Fruit fly (Drosophila melanogaster) whole organism, pupa: ENCODE data around the gene LanA.

ENCODE experiments used
- CG10348 ChIP-seq: fragments of 200-800 bp; sonication (Bioruptor generic); IDR thresholded peaks from 2 replicates; pipeline ENCODE4 v1.3.6; 2022; ENCODE audit warnings: missing biosample characterization, missing genetic modification characterization
- CG12605 ChIP-seq: fragments of 200-800 bp; sonication (Bioruptor generic); IDR thresholded peaks from 2 replicates; pipeline ENCODE4 v1.3.6; 2022; ENCODE audit warnings: missing biosample characterization, missing genetic modification characterization
- CG13204 ChIP-seq: fragments of 200-800 bp; sonication (Bioruptor generic); optimal IDR thresholded peaks from 2 replicates; lab custom pipeline; 2018; ENCODE audit warnings: missing biosample characterization, mild to moderate bottlenecking, missing genetic modification characterization, moderate library complexity
- CG14655 ChIP-seq: fragments of 200-800 bp; sonication (Bioruptor generic); optimal IDR thresholded peaks from 3 replicates; lab custom pipeline; 2017; ENCODE audit warnings: mild to moderate bottlenecking, missing biosample characterization, missing genetic modification reagents, missing genetic modification characterization
- CG15710 ChIP-seq: fragments of 200-800 bp; sonication (Bioruptor generic); optimal IDR thresholded peaks from 2 replicates; lab custom pipeline; 2018; ENCODE audit warnings: missing biosample characterization, mild to moderate bottlenecking, missing genetic modification characterization, moderate library complexity
- CG17806 ChIP-seq: fragments of 200-800 bp; sonication (Bioruptor generic); optimal IDR thresholded peaks from 2 replicates; lab custom pipeline; 2018; ENCODE audit warnings: missing biosample characterization, mild to moderate bottlenecking, missing genetic modification characterization, moderate library complexity
- CG32121 ChIP-seq: fragments of 200-800 bp; sonication (Bioruptor generic); IDR thresholded peaks from 2 replicates; pipeline ENCODE4 v1.3.6; 2022; ENCODE audit warnings: missing biosample characterization, missing genetic modification characterization
- CG34367 ChIP-seq: fragments of 200-800 bp; sonication (Bioruptor generic); optimal IDR thresholded peaks from 2 replicates; lab custom pipeline; 2018; ENCODE audit warnings: missing biosample characterization, mild to moderate bottlenecking, missing genetic modification characterization
- CG4496 ChIP-seq: fragments of 200-800 bp; sonication (Bioruptor generic); IDR thresholded peaks from 3 replicates; pipeline ENCODE4 v1.3.6; 2022; ENCODE audit warnings: missing biosample characterization, missing genetic modification characterization
- CG8159 ChIP-seq: fragments of 200-800 bp; sonication (Bioruptor generic); optimal IDR thresholded peaks from 3 replicates; lab custom pipeline; 2018; ENCODE audit warnings: missing biosample characterization, mild to moderate bottlenecking, missing genetic modification characterization, moderate library complexity
- CG8301 ChIP-seq: fragments of 200-800 bp; sonication (Bioruptor generic); optimal IDR thresholded peaks from 2 replicates; lab custom pipeline; 2018; ENCODE audit warnings: missing biosample characterization, mild to moderate bottlenecking, missing genetic modification characterization
- CG9948 ChIP-seq: fragments of 200-800 bp; sonication (Bioruptor generic); optimal IDR thresholded peaks from 2 replicates; lab custom pipeline; 2018; ENCODE audit warnings: missing biosample characterization, mild to moderate bottlenecking, missing genetic modification characterization, moderate library complexity
- D1 ChIP-seq: fragments of 200-800 bp; sonication (Bioruptor generic); optimal IDR thresholded peaks from 2 replicates; lab custom pipeline; 2018; ENCODE audit warnings: missing biosample characterization, mild to moderate bottlenecking, missing genetic modification characterization, moderate library complexity
- EcR ChIP-seq: fragments of 200-800 bp; sonication (Bioruptor generic); optimal IDR thresholded peaks from 3 replicates; lab custom pipeline; 2019; ENCODE audit warnings: missing biosample characterization, missing genetic modification characterization, mild to moderate bottlenecking, moderate library complexity, missing genetic modification reagents
- Ets98B ChIP-seq: fragments of 200-800 bp; sonication (Bioruptor generic); IDR thresholded peaks from 2 replicates; pipeline ENCODE4 v1.3.6; 2022; ENCODE audit warnings: missing biosample characterization, missing genetic modification characterization
- Pif1A ChIP-seq: fragments of 200-800 bp; sonication (Bioruptor generic); optimal IDR thresholded peaks from 3 replicates; lab custom pipeline; 2016; ENCODE audit warnings: missing biosample characterization, missing genetic modification characterization
- Pif1B ChIP-seq: fragments of 200-800 bp; sonication (Bioruptor generic); optimal IDR thresholded peaks from 3 replicates; lab custom pipeline; 2016; ENCODE audit warnings: missing biosample characterization, missing genetic modification characterization
- Snoo ChIP-seq: fragments of 200-800 bp; sonication (Bioruptor generic); optimal IDR thresholded peaks from 3 replicates; lab custom pipeline; 2017; ENCODE audit warnings: missing biosample characterization, mild to moderate bottlenecking, missing genetic modification characterization, inconsistent platforms
- fd96Ca ChIP-seq: fragments of 200-800 bp; sonication (Bioruptor generic); IDR thresholded peaks from 3 replicates; pipeline ENCODE4 v1.3.6; 2022; ENCODE audit warnings: missing biosample characterization, missing genetic modification characterization
- gl ChIP-seq: fragments of 200-800 bp; sonication (Bioruptor generic); optimal IDR thresholded peaks from 2 replicates; lab custom pipeline; 2018; ENCODE audit warnings: missing biosample characterization, mild to moderate bottlenecking, missing genetic modification characterization
- rn ChIP-seq: fragments of 200-800 bp; sonication (Bioruptor generic); IDR thresholded peaks from 2 replicates; pipeline ENCODE4 v1.3.6; 2022; ENCODE audit warnings: missing biosample characterization, missing genetic modification characterization

The LanA gene

dm6 chr3L:6217806-6218205, at the start of gene LanA:
Gene LanA, minus strand, starts transcription at chr3L:6218022.
- TF ChIP-seq CG13204 (GFP tag; lab: Kevin White, UChicago): no peak
- TF ChIP-seq CG32121 (GFP tag; lab: Robert Waterston, UW): no peak; the same call in 1 of the 2 replicates
- TF ChIP-seq CG8159 (tag; lab: Kevin White, UChicago): no peak
- TF ChIP-seq CG34367 (tag; lab: Kevin White, UChicago): no peak
- no peak for TF ChIP-seq CG14655
- 0 out of 2 replicates have a peak, but pooled peaks have one; percentile 23 for TF ChIP-seq CG12605 (GFP tag; lab: Robert Waterston, UW)
- TF ChIP-seq CG4496 (GFP tag; lab: Robert Waterston, UW): peak; percentile 58; the same call in 1 of the 3 replicates
- TF ChIP-seq CG9948 (tag; lab: Kevin White, UChicago): no peak
- no peak for TF ChIP-seq Snoo (tag; lab: Kevin White, UChicago)
- TF ChIP-seq EcR (GFP tag; lab: Kevin White, UChicago): peak; percentile 14
- no peak for TF ChIP-seq CG17806
- TF ChIP-seq D1 (tag; lab: Kevin White, UChicago): no peak
- no peak for TF ChIP-seq Pif1B (GFP tag; lab: Kevin White, UChicago)
- no peak for TF ChIP-seq CG8301 (tag; lab: Kevin White, UChicago)
- TF ChIP-seq CG15710 (tag; lab: Kevin White, UChicago): no peak
- TF ChIP-seq fd96Ca (GFP tag; lab: Robert Waterston, UW): 0 out of 3 replicates have a peak, but pooled peaks have one; percentile 15
- no peak for TF ChIP-seq gl (tag; lab: Kevin White, UChicago)
- TF ChIP-seq Ets98B (GFP tag; lab: Robert Waterston, UW): peak; percentile 42; the same call in 1 of the 2 replicates

DNA sequence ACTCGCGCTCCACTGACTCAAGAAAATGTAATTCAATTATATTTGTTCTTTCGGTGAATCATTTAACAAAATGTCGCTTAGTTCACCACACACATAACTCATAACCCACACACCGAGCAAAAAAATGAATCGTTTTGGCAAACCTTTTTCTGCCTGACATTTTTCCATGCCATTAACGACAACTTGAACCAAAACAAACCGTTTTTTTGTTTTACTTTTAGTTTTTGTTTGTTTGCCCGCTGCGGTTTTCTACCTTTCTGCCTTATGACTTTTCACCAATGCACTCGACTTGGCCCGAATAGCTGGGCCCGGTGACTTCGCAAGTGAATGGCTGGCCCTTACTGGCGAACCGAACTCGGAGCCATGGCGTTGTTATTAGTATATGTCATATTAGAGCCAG, 49.7 kb upstream of the LanA start:
- TF ChIP-seq CG15710 (tag; lab: Kevin White, UChicago): no peak
- TF ChIP-seq CG32121 (GFP tag; lab: Robert Waterston, UW): no peak
- TF ChIP-seq Pif1A (GFP tag; lab: Kevin White, UChicago): no peak
- TF ChIP-seq gl (tag; lab: Kevin White, UChicago): no peak
- TF ChIP-seq CG13204 (GFP tag; lab: Kevin White, UChicago): no peak
- TF ChIP-seq EcR (GFP tag; lab: Kevin White, UChicago): no peak
- no peak for TF ChIP-seq CG34367 (tag; lab: Kevin White, UChicago)
- TF ChIP-seq rn (GFP tag; lab: Robert Waterston, UW): no peak
- TF ChIP-seq CG17806: no peak
- TF ChIP-seq, all 21 proteins: peak for 0

- TF ChIP-seq Pif1B (GFP tag; lab: Kevin White, UChicago) (peak; percentile 95), Pif1A (GFP tag; lab: Kevin White, UChicago) (peak; percentile 88), Snoo (tag; lab: Kevin White, UChicago) (peak; percentile 50), CG9948 (tag; lab: Kevin White, UChicago) (peak; percentile 48), fd96Ca (GFP tag; lab: Robert Waterston, UW) (peak; percentile 93), CG8159 (tag; lab: Kevin White, UChicago) (peak; percentile 65), Ets98B (GFP tag; lab: Robert Waterston, UW) (peak; percentile 87), CG17806 (peak; percentile 71), CG14655 (peak; percentile 86), rn (GFP tag; lab: Robert Waterston, UW) (no peak), CG13204 (GFP tag; lab: Kevin White, UChicago) (peak; percentile 39), CG8301 (tag; lab: Kevin White, UChicago) (peak; percentile 68), CG15710 (tag; lab: Kevin White, UChicago) (peak; percentile 69), CG4496 (GFP tag; lab: Robert Waterston, UW) (peak; percentile 87), CG34367 (tag; lab: Kevin White, UChicago) (peak; percentile 56), gl (tag; lab: Kevin White, UChicago) (peak; percentile 31), D1 (tag; lab: Kevin White, UChicago) (no peak), CG32121 (GFP tag; lab: Robert Waterston, UW) (peak; percentile 76), EcR (GFP tag; lab: Kevin White, UChicago) (no peak), CG12605 (GFP tag; lab: Robert Waterston, UW) (peak; percentile 75), CG10348 (GFP tag; lab: Robert Waterston, UW) (peak; percentile 53; the same call in 1 of the 2 replicates)
Observed at dm6 chr3L:6266321-6266720, 48.5 kb upstream of the LanA start.

DNA sequence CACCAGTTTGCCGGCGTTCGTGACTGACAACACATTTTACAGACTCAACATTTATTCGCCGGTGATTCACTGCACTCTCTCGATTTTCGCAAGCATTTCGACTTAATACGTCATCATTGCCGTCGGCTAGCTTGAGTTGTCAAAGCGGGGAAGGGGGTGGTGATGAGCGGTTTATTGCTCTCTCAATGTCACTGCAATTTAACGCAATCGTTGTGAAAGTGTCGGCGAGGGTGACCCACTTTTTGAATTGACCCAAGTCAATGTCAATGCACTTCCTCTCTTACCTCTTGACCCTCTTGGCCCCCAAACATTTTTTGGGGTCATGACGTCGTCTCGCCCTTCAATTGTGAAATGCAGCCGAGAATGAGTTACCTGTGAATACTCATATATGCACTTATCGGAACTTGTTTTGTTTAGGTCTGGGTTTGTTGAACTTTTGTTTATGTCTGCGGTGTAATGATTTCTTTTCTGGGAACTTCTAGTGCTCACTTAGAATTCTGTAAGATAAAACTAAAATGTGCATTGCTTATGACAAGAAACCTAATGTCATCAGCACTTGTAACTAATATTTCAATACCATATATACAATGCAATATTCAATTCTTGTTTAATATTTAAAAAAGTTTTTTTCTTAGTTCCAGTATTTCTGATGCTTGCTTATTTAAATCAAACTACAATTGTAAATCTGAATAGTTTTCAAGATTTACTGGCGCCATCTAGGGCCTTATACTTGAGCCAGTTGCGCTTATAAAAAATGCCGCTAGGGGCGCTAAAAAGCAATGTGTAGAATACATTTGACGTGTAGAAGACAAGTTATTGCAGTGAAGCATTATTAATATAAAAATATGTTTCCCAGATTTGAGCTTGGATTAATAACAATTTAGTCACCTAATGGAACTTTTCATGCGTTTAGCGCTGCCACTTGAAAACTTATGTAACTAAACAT, 46.3 kb upstream of the LanA start:
- TF ChIP-seq D1 (tag; lab: Kevin White, UChicago): peak; percentile 48
- no peak for TF ChIP-seq CG12605 (GFP tag; lab: Robert Waterston, UW)
- no peak for TF ChIP-seq CG8159 (tag; lab: Kevin White, UChicago)
- TF ChIP-seq Snoo (tag; lab: Kevin White, UChicago): no peak
- TF ChIP-seq CG10348 (GFP tag; lab: Robert Waterston, UW): no peak
- TF ChIP-seq CG13204 (GFP tag; lab: Kevin White, UChicago): no peak
- no peak for TF ChIP-seq CG17806
- no peak for TF ChIP-seq CG32121 (GFP tag; lab: Robert Waterston, UW)
- TF ChIP-seq gl (tag; lab: Kevin White, UChicago): no peak
- no peak for TF ChIP-seq CG14655
- TF ChIP-seq CG9948 (tag; lab: Kevin White, UChicago): no peak
- TF ChIP-seq rn (GFP tag; lab: Robert Waterston, UW): no peak
- TF ChIP-seq Pif1B (GFP tag; lab: Kevin White, UChicago): no peak
- no peak for TF ChIP-seq Pif1A (GFP tag; lab: Kevin White, UChicago)
- no peak for TF ChIP-seq CG34367 (tag; lab: Kevin White, UChicago)
- no peak for TF ChIP-seq fd96Ca (GFP tag; lab: Robert Waterston, UW)
- TF ChIP-seq EcR (GFP tag; lab: Kevin White, UChicago): peak; percentile 95
